Worm (Caenorhabditis elegans): ENCODE results near the gene ZK896.1.

Gene ZK896.1

ce11 chrIV:12871445-12871947, 3.7 kb downstream of the ZK896.1 start, which contains the start of gene clec-187:
Gene clec-187 (minus strand): TSS chrIV:12871495.
- TF ChIP-seq aha-1 (tag) (peak; percentile 58), dve-1 (tag; optimal IDR thresholded peaks at IDR 0.05; ENCODE audit: insufficient read depth) (peak; percentile 5), daf-16 (GFP tag; optimal IDR thresholded peaks at IDR 0.05) (no peak), daf-16 (tag; optimal IDR thresholded peaks at IDR 0.05) (peak; percentile 46), ZK337.2 (GFP tag; IDR thresholded peaks at IDR 0.05) (no peak)

- TF ChIP-seq vab-7 (GFP tag; IDR thresholded peaks at IDR 0.05) (no peak), nhr-42 (GFP tag; IDR thresholded peaks at IDR 0.05) (no peak), snpc-4 (tag; optimal IDR thresholded peaks at IDR 0.05) (no peak), php-3 (GFP tag; IDR thresholded peaks at IDR 0.05) (peak; percentile 70), ama-1 (optimal IDR thresholded peaks at IDR 0.05) (no peak), duxl-1 (tag; optimal IDR thresholded peaks at IDR 0.05; ENCODE audit: poor library complexity) (no peak), nhr-28 (tag; optimal IDR thresholded peaks at IDR 0.05) (peak; percentile 8), dmd-6 (GFP tag; IDR thresholded peaks at IDR 0.05) (peak; percentile 21; the same call in 1 of the 2 replicates)
These were observed 4.8 kb downstream of the ZK896.1 start for ce11 chrIV:12870315-12870714.

- no peak for TF ChIP-seq nhr-77 (tag; optimal IDR thresholded peaks at IDR 0.05)
- TF ChIP-seq F37D6.2 (tag; optimal IDR thresholded peaks at IDR 0.05): no peak
These were observed 5.3 kb downstream of the ZK896.1 start for ce11 chrIV:12869812-12870211.

- TF ChIP-seq lin-29 (GFP tag; IDR thresholded peaks at IDR 0.05) (no peak), pqm-1 (tag; optimal IDR thresholded peaks at IDR 0.05) (peak; percentile 73), zag-1 (tag; optimal IDR thresholded peaks at IDR 0.05) (no peak), spr-1 (tag; optimal IDR thresholded peaks at IDR 0.05) (no peak), dmd-6 (GFP tag; IDR thresholded peaks at IDR 0.05) (peak; percentile 71; the same call in 1 of the 2 replicates), hlh-11 (tag; optimal IDR thresholded peaks at IDR 0.05) (peak; percentile 44), daf-16 (GFP tag; optimal IDR thresholded peaks at IDR 0.05) (no peak), daf-16 (tag; optimal IDR thresholded peaks at IDR 0.05) (no peak), Y48G9A.11 (GFP tag; IDR thresholded peaks at IDR 0.05) (no peak), nhr-48 (tag; optimal IDR thresholded peaks at IDR 0.05) (peak; percentile 4), madf-5 (GFP tag; IDR thresholded peaks at IDR 0.05) (no peak), nhr-28 (tag; optimal IDR thresholded peaks at IDR 0.05) (peak; percentile 11)
These were observed 5.8 kb downstream of the ZK896.1 start for ce11 chrIV:12869383-12869782.

- TF ChIP-seq mes-2 (tag; optimal IDR thresholded peaks at IDR 0.05; ENCODE audit: poor library complexity, severe bottlenecking) (no peak), nhr-6 (tag; optimal IDR thresholded peaks at IDR 0.05) (peak; percentile 29), pqm-1 (tag; optimal IDR thresholded peaks at IDR 0.05) (peak; percentile 84), hlh-30 (tag; optimal IDR thresholded peaks at IDR 0.05; ENCODE audit: insufficient read depth) (peak; percentile 15), lin-13 (GFP tag; optimal IDR thresholded peaks at IDR 0.05) (no peak), ceh-44 (GFP tag; IDR thresholded peaks at IDR 0.05) (no peak), lin-38 (GFP tag; IDR thresholded peaks at IDR 0.05) (no peak), F37D6.2 (tag; optimal IDR thresholded peaks at IDR 0.05) (no peak), nhr-28 (tag; optimal IDR thresholded peaks at IDR 0.05) (peak; percentile 77), D1046.2 (GFP tag; IDR thresholded peaks at IDR 0.05) (no peak), php-3 (GFP tag; IDR thresholded peaks at IDR 0.05) (peak; percentile 67; the same call in 1 of the 2 replicates), dve-1 (tag; optimal IDR thresholded peaks at IDR 0.05; ENCODE audit: insufficient read depth) (peak; percentile 60), lin-39 (tag; optimal IDR thresholded peaks at IDR 0.05) (no peak), mdt-29 (GFP tag; IDR thresholded peaks at IDR 0.05) (no peak), nhr-48 (tag; optimal IDR thresholded peaks at IDR 0.05) (peak; percentile 49), nhr-77 (tag; optimal IDR thresholded peaks at IDR 0.05) (peak; percentile 38), tra-1 (GFP tag; IDR thresholded peaks at IDR 0.05) (peak; percentile 36; the same call in 1 of the 2 replicates), unc-62 (GFP tag; optimal IDR thresholded peaks at IDR 0.05 in 1 of 2) (peak in 1 of 2 experiments; percentile 85), unc-62 (tag; optimal IDR thresholded peaks at IDR 0.05) (no peak), nhr-41 (GFP tag; IDR thresholded peaks at IDR 0.05) (peak; percentile 80; the same call in 1 of the 2 replicates), dmd-6 (GFP tag; IDR thresholded peaks at IDR 0.05) (peak; percentile 95), hmg-1.1 (GFP tag; IDR thresholded peaks at IDR 0.05) (no peak), hlh-11 (tag; optimal IDR thresholded peaks at IDR 0.05) (peak; percentile 72), pha-4 (GFP tag; IDR thresholded peaks at IDR 0.05) (no peak), pha-4 (tag; optimal IDR thresholded peaks at IDR 0.05) (no peak), daf-16 (GFP tag; optimal IDR thresholded peaks at IDR 0.05) (no peak), daf-16 (tag; optimal IDR thresholded peaks at IDR 0.05) (no peak)
These were observed 9.3 kb downstream of the ZK896.1 start, which contains the start of gene clec-186 for ce11 chrIV:12865884-12866283. Gene clec-186 (plus strand): TSS chrIV:12866109.

Data from whole organism, L4 larva.